Fruit fly (Drosophila melanogaster) whole organism, embryonic: ENCODE measurements around the gene Cyp313a4.

Experiments
- Bgb ChIP-seq: fragments of 200-800 bp; sonication (Bioruptor generic); IDR thresholded peaks from 2 replicates; pipeline ENCODE4 v1.3.6; 2022; ENCODE audit warnings: missing biosample characterization, missing genetic modification characterization; ENCODE audit not compliant: partially characterized antibody
- CG12104 ChIP-seq: fragments of 200-800 bp; sonication (Bioruptor generic); optimal IDR thresholded peaks from 3 replicates; lab custom pipeline; 2016; ENCODE audit warnings: missing biosample characterization, missing genetic modification characterization
- CG12236 ChIP-seq: fragments of 200-800 bp; sonication (Bioruptor generic); optimal IDR thresholded peaks from 2 replicates; lab custom pipeline; 2016; ENCODE audit warnings: missing biosample characterization, missing genetic modification characterization
- CG13894 ChIP-seq: fragments of 200-800 bp; sonication (Bioruptor generic); optimal IDR thresholded peaks from 3 replicates; lab custom pipeline; 2018; ENCODE audit warnings: missing biosample characterization, mild to moderate bottlenecking, missing genetic modification characterization, moderate library complexity
- CG14014 ChIP-seq: fragments of 200-800 bp; sonication (Bioruptor generic); IDR thresholded peaks from 2 replicates; pipeline ENCODE4 v1.3.6; 2022; ENCODE audit warnings: missing biosample characterization, missing genetic modification characterization
- CG15269 ChIP-seq: fragments of 200-800 bp; sonication (Bioruptor generic); optimal IDR thresholded peaks from 2 replicates; lab custom pipeline; 2018; ENCODE audit warnings: missing biosample characterization, mild to moderate bottlenecking, missing genetic modification characterization, moderate library complexity
- CG1529 ChIP-seq: fragments of 200-800 bp; sonication (Bioruptor generic); optimal IDR thresholded peaks from 3 replicates; lab custom pipeline; 2018; ENCODE audit warnings: missing biosample characterization, missing genetic modification characterization
- CG17361 ChIP-seq: fragments of 200-800 bp; sonication (Bioruptor generic); IDR thresholded peaks from 3 replicates; pipeline ENCODE4 v1.3.6; 2022; ENCODE audit warnings: missing biosample characterization, missing genetic modification characterization
- CG2199 ChIP-seq: fragments of 200-800 bp; sonication (Bioruptor generic); IDR thresholded peaks from 3 replicates; pipeline ENCODE4 v1.3.6; 2022; ENCODE audit warnings: missing biosample characterization, missing genetic modification characterization
- CG3163 ChIP-seq: fragments of 200-800 bp; sonication (Bioruptor generic); optimal IDR thresholded peaks from 3 replicates; lab custom pipeline; 2016; ENCODE audit warnings: missing biosample characterization, missing genetic modification characterization
- CG32767 ChIP-seq: fragments of 200-800 bp; sonication (Bioruptor generic); IDR thresholded peaks from 2 replicates; pipeline ENCODE4 v1.3.6; 2022; ENCODE audit warnings: missing biosample characterization, missing genetic modification characterization
- CG32772 ChIP-seq: fragments of 200-800 bp; sonication (Bioruptor generic); IDR thresholded peaks from 2 replicates; pipeline ENCODE4 v1.3.6; 2022; ENCODE audit warnings: missing biosample characterization, missing genetic modification characterization
- CG3407 ChIP-seq: fragments of 200-800 bp; sonication (Bioruptor generic); optimal IDR thresholded peaks from 2 replicates; lab custom pipeline; 2018; ENCODE audit warnings: missing biosample characterization, mild to moderate bottlenecking, missing genetic modification characterization
- CG7745 ChIP-seq: fragments of 200-800 bp; sonication (Bioruptor generic); optimal IDR thresholded peaks from 2 replicates; lab custom pipeline; 2018; ENCODE audit warnings: missing biosample characterization, mild to moderate bottlenecking, missing genetic modification characterization, moderate library complexity
- CG7987 ChIP-seq: fragments of 200-800 bp; sonication (Bioruptor generic); optimal IDR thresholded peaks from 2 replicates; lab custom pipeline; 2018; ENCODE audit warnings: missing biosample characterization, mild to moderate bottlenecking, missing genetic modification characterization, moderate library complexity
- CG8281 ChIP-seq: fragments of 200-800 bp; sonication (Bioruptor generic); optimal IDR thresholded peaks from 2 replicates; lab custom pipeline; 2018; ENCODE audit warnings: missing biosample characterization, mild to moderate bottlenecking, missing genetic modification characterization, moderate library complexity
- CHES-1-like ChIP-seq: fragments of 200-800 bp; sonication (Bioruptor generic); optimal IDR thresholded peaks from 2 replicates; lab custom pipeline; 2016; ENCODE audit warnings: missing biosample characterization, missing genetic modification characterization
- D19A ChIP-seq: fragments of 200-800 bp; optimal IDR thresholded peaks from 3 replicates; lab custom pipeline; 2019; ENCODE audit warnings: missing biosample characterization, mild to moderate bottlenecking, missing genetic modification characterization, moderate library complexity
- Elba2 ChIP-seq: fragments of 200-800 bp; sonication (Bioruptor generic); optimal IDR thresholded peaks from 3 replicates; lab custom pipeline; 2016; ENCODE audit warnings: missing biosample characterization, missing genetic modification characterization
- Gug ChIP-seq: fragments of 200-800 bp; sonication (Bioruptor generic); IDR thresholded peaks from 4 replicates; pipeline ENCODE4 v1.3.6; 2022; ENCODE audit warnings: missing biosample characterization, missing genetic modification characterization
- Hmr ChIP-seq: fragments of 200-800 bp; sonication (Bioruptor generic); optimal IDR thresholded peaks from 3 replicates; lab custom pipeline; 2017; ENCODE audit warnings: mild to moderate bottlenecking, missing biosample characterization, missing genetic modification reagents, missing genetic modification characterization
- Hr78 ChIP-seq, 2 experiments: fragments of 200-800 bp in 1 of 2; fragments of >200 bp in 1 of 2; sonication (Bioruptor generic) in 1 of 2; optimal IDR thresholded peaks; 2 replicates each; lab custom pipeline; 2017 to 2019; ENCODE audit warnings: missing biosample characterization in 2 of 2, missing genetic modification characterization in 2 of 2, mild to moderate bottlenecking in 1 of 2, moderate library complexity in 1 of 2
- Jarid2 ChIP-seq: fragments of 200-800 bp; sonication (Bioruptor generic); optimal IDR thresholded peaks from 3 replicates; lab custom pipeline; 2017; ENCODE audit warnings: mild to moderate bottlenecking, missing biosample characterization, missing genetic modification reagents, missing genetic modification characterization
- Kr ChIP-seq: fragments of 200-800 bp; sonication (Bioruptor generic); optimal IDR thresholded peaks from 2 replicates; lab custom pipeline; 2017; ENCODE audit warnings: missing biosample characterization, mild to moderate bottlenecking, missing genetic modification characterization
- MBD-R2 ChIP-seq: fragments of 200-800 bp; sonication (Bioruptor generic); IDR thresholded peaks from 2 replicates; pipeline ENCODE4 v1.3.6; 2022; ENCODE audit warnings: missing biosample characterization, missing genetic modification characterization
- MTF-1 ChIP-seq: fragments of 200-800 bp; sonication (Bioruptor generic); optimal IDR thresholded peaks from 2 replicates; lab custom pipeline; 2018; ENCODE audit warnings: missing biosample characterization, mild to moderate bottlenecking, missing genetic modification characterization, borderline replicate concordance
- NK7.1 ChIP-seq: fragments of 200-800 bp; sonication (Bioruptor generic); optimal IDR thresholded peaks from 3 replicates; lab custom pipeline; 2016; ENCODE audit warnings: missing biosample characterization, missing genetic modification characterization
- Side ChIP-seq: fragments of 200-800 bp; sonication (Bioruptor generic); optimal IDR thresholded peaks from 2 replicates; lab custom pipeline; 2016; ENCODE audit warnings: missing biosample characterization, missing genetic modification characterization
- Sin3A ChIP-seq: fragments of >200 bp; optimal IDR thresholded peaks from 2 replicates; lab custom pipeline; 2018
- Xrp1 ChIP-seq: fragments of 200-800 bp; sonication (Bioruptor generic); IDR thresholded peaks from 2 replicates; pipeline ENCODE4 v1.3.6; 2022; ENCODE audit warnings: missing biosample characterization, missing genetic modification characterization
- ac ChIP-seq: fragments of 200-800 bp; sonication (Bioruptor generic); optimal IDR thresholded peaks from 3 replicates; lab custom pipeline; 2017; ENCODE audit warnings: missing biosample characterization, mild to moderate bottlenecking, missing genetic modification characterization
- chinmo ChIP-seq: fragments of 200-800 bp; sonication (Bioruptor generic); IDR thresholded peaks from 4 replicates; pipeline ENCODE4 v1.3.6; 2022; ENCODE audit warnings: missing biosample characterization, missing genetic modification characterization; ENCODE audit not compliant: partially characterized antibody
- crp ChIP-seq, 2 experiments: fragments of 200-800 bp; sonication (Bioruptor generic); optimal IDR thresholded peaks; 2 replicates in 1 of 2; 3 replicates in 1 of 2; lab custom pipeline; 2017; ENCODE audit warnings: missing biosample characterization in 2 of 2, missing genetic modification characterization in 2 of 2, mild to moderate bottlenecking in 1 of 2, moderate library complexity in 1 of 2
- dmrt11E ChIP-seq: fragments of 200-800 bp; sonication (Bioruptor generic); optimal IDR thresholded peaks from 3 replicates; lab custom pipeline; 2018; ENCODE audit warnings: missing biosample characterization, mild to moderate bottlenecking, missing genetic modification characterization, moderate library complexity
- ewg ChIP-seq: fragments of 200-800 bp; sonication (Bioruptor generic); optimal IDR thresholded peaks from 3 replicates; lab custom pipeline; 2017; ENCODE audit warnings: mild to moderate bottlenecking, missing biosample characterization, missing genetic modification reagents, missing genetic modification characterization
- exex ChIP-seq: fragments of 200-800 bp; sonication (Bioruptor generic); optimal IDR thresholded peaks from 4 replicates; lab custom pipeline; 2018; ENCODE audit warnings: missing biosample characterization, mild to moderate bottlenecking, missing genetic modification characterization, moderate library complexity
- gcm2 ChIP-seq: fragments of 200-800 bp; sonication (Bioruptor generic); optimal IDR thresholded peaks from 2 replicates; lab custom pipeline; 2016; ENCODE audit warnings: missing biosample characterization, missing genetic modification characterization
- grn ChIP-seq: fragments of 200-800 bp; sonication (Bioruptor generic); optimal IDR thresholded peaks from 3 replicates; lab custom pipeline; 2017; ENCODE audit warnings: missing biosample characterization, missing genetic modification characterization
- h ChIP-seq: fragments of >200 bp; optimal IDR thresholded peaks from 2 replicates; lab custom pipeline; 2017
- luna ChIP-seq: fragments of 200-800 bp; sonication (Bioruptor generic); optimal IDR thresholded peaks from 2 replicates; lab custom pipeline; 2016; ENCODE audit warnings: missing biosample characterization, missing genetic modification characterization
- mld ChIP-seq: fragments of 200-800 bp; sonication (Bioruptor generic); IDR thresholded peaks from 3 replicates; pipeline ENCODE4 v1.3.6; 2022; ENCODE audit warnings: missing biosample characterization, missing genetic modification characterization; ENCODE audit not compliant: partially characterized antibody
- nau ChIP-seq: fragments of 200-800 bp; sonication (Bioruptor generic); optimal IDR thresholded peaks from 3 replicates; lab custom pipeline; 2017; ENCODE audit warnings: missing biosample characterization, mild to moderate bottlenecking, missing genetic modification characterization, missing genetic modification reagents
- oc ChIP-seq: fragments of 200-800 bp; sonication (Bioruptor generic); optimal IDR thresholded peaks from 2 replicates; lab custom pipeline; 2018; ENCODE audit warnings: missing biosample characterization, mild to moderate bottlenecking, missing genetic modification characterization, moderate library complexity
- run ChIP-seq: fragments of 200-800 bp; sonication (Bioruptor generic); optimal IDR thresholded peaks from 3 replicates; lab custom pipeline; 2018; ENCODE audit warnings: missing biosample characterization, mild to moderate bottlenecking, missing genetic modification characterization
- schlank ChIP-seq: fragments of 200-800 bp; sonication (Bioruptor generic); optimal IDR thresholded peaks from 2 replicates; lab custom pipeline; 2018; ENCODE audit warnings: missing biosample characterization, mild to moderate bottlenecking, missing genetic modification characterization
- sd ChIP-seq: fragments of 200-800 bp; sonication (Bioruptor generic); optimal IDR thresholded peaks from 3 replicates; lab custom pipeline; 2018; ENCODE audit warnings: missing biosample characterization, mild to moderate bottlenecking, missing genetic modification characterization, moderate library complexity
- slbo ChIP-seq: fragments of 200-800 bp; sonication (Bioruptor generic); IDR thresholded peaks from 2 replicates; pipeline ENCODE4 v1.3.6; 2022; ENCODE audit warnings: missing biosample characterization, missing genetic modification characterization
- slou ChIP-seq: fragments of 200-800 bp; sonication (Bioruptor generic); optimal IDR thresholded peaks from 3 replicates; lab custom pipeline; 2016; ENCODE audit warnings: missing biosample characterization, missing genetic modification characterization
- so ChIP-seq: fragments of 200-800 bp; sonication (Bioruptor generic); IDR thresholded peaks from 3 replicates; pipeline ENCODE4 v1.3.6; 2022; ENCODE audit warnings: missing biosample characterization, missing genetic modification characterization
- tin ChIP-seq: fragments of 200-800 bp; sonication (Bioruptor generic); optimal IDR thresholded peaks from 3 replicates; lab custom pipeline; 2016; ENCODE audit warnings: missing biosample characterization, missing genetic modification characterization
- unpg ChIP-seq: fragments of 200-800 bp; sonication (Bioruptor generic); optimal IDR thresholded peaks from 3 replicates; lab custom pipeline; 2018; ENCODE audit warnings: missing biosample characterization, mild to moderate bottlenecking, missing genetic modification characterization, moderate library complexity
- zfh1 ChIP-seq: fragments of 200-800 bp; sonication (Bioruptor generic); IDR thresholded peaks from 3 replicates; pipeline ENCODE4 v1.3.6; 2022; ENCODE audit warnings: missing biosample characterization, missing genetic modification characterization
- zfh2 ChIP-seq: fragments of 200-800 bp; sonication (Bioruptor generic); optimal IDR thresholded peaks from 2 replicates; lab custom pipeline; 2016; ENCODE audit warnings: missing biosample characterization, missing genetic modification characterization

Cyp313a4 gene

DNA sequence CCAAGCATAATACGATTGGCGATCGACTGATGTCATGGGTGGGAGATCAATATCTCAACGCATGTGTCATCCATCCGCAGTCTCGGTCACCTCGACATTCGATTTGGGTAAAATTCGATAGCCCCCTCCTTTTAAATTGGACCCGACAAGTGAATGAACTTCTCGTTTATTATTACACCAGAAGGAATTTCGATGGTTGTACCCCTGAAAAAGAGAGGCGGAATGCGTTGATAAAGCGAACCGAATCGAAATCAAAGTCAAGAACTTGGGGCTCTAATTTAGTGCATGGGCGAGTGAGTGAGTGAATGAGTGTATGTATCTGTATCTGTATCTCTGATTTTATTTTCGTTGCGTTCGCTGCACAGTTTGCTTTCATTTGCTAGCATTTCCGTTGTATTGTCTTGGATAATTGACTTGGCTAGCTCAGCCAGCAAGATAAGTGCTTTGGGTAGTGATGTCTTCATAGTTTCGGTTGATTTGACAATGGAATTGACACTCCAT is 20.9 kb upstream of the Cyp313a4 start:
- TF ChIP-seq CG32772 (GFP tag; lab: Robert Waterston, UW) (no peak), zfh1 (no peak), CG3407 (GFP tag; lab: Kevin White, UChicago) (no peak), CG7745 (tag; lab: Kevin White, UChicago) (no peak), unpg (no peak), zfh2 (GFP tag; lab: Kevin White, UChicago) (no peak), luna (no peak), CHES-1-like (no peak), dmrt11E (tag; lab: Kevin White, UChicago) (no peak), gcm2 (GFP tag; lab: Kevin White, UChicago) (no peak), mld (GFP tag; lab: Robert Waterston, UW) (no peak), Bgb (GFP tag; lab: Robert Waterston, UW) (no peak), slbo (GFP tag; lab: Robert Waterston, UW) (no peak), tin (no peak), nau (no peak), chinmo (0 out of 4 replicates have a peak, but pooled peaks have one; percentile 43), CG13894 (tag; lab: Kevin White, UChicago) (no peak), Hr78 (GFP tag; optimal IDR thresholded peaks at IDR 0.05; lab: Kevin White, UChicago) (peak in 1 of 2 experiments; percentile 35), CG12104 (GFP tag; lab: Kevin White, UChicago) (no peak), CG17361 (GFP tag; lab: Robert Waterston, UW) (no peak), ac (no peak), grn (GFP tag; lab: Kevin White, UChicago) (peak; percentile 42), Hmr (GFP tag; lab: Kevin White, UChicago) (no peak), run (no peak), CG3163 (GFP tag; lab: Kevin White, UChicago) (no peak), sd (peak; percentile 94), CG2199 (peak; percentile 82), slou (no peak), MBD-R2 (GFP tag; lab: Robert Waterston, UW) (no peak), CG8281 (no peak), Gug (GFP tag; lab: Robert Waterston, UW) (no peak), CG32767 (GFP tag; lab: Robert Waterston, UW) (peak; percentile 55; the same call in 1 of the 2 replicates)

DNA sequence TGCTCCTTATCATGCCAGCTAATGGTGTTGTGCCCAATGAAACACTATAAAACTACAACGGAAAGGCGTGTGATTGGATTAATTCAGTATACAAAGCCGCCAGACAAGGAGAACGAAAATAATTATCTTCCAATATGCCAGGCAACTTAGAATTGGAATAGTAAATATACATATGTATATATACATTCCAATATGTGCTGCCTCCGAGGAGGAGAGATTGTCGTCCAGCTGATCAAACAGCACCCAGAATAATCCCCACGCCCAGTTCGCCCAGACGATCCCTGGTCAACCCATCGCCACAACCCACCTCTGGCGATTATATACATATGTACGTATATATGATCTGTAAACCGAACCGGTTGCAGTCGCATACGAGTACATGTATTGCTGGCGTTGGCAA is 20.1 kb upstream of the Cyp313a4 start:
- no peak for TF ChIP-seq ewg (GFP tag; lab: Kevin White, UChicago)
- TF ChIP-seq Jarid2 (GFP tag; lab: Kevin White, UChicago) = no peak
- TF ChIP-seq crp (GFP tag; optimal IDR thresholded peaks at IDR 0.05; lab: Kevin White, UChicago) = no peak
- no peak for TF ChIP-seq D19A
- TF ChIP-seq CG7987 (GFP tag; lab: Kevin White, UChicago) = peak; percentile 9
- peak; percentile 27 for TF ChIP-seq dmrt11E (tag; lab: Kevin White, UChicago)
- no peak for TF ChIP-seq Elba2
- TF ChIP-seq CG14014 (GFP tag; lab: Robert Waterston, UW) = no peak
- no peak for TF ChIP-seq NK7.1
- peak; percentile 11 for TF ChIP-seq exex (tag; lab: Kevin White, UChicago)
- no peak for TF ChIP-seq CG15269 (tag; lab: Kevin White, UChicago)
- peak; percentile 15 for TF ChIP-seq Kr (GFP tag; lab: Kevin White, UChicago)
- TF ChIP-seq CG1529 = peak; percentile 35
- peak; percentile 53 for TF ChIP-seq oc (tag; lab: Kevin White, UChicago)
- peak; percentile 46 for TF ChIP-seq Xrp1 (GFP tag; lab: Robert Waterston, UW)
- TF ChIP-seq Side (GFP tag; lab: Kevin White, UChicago) = no peak
- TF ChIP-seq schlank (tag; lab: Kevin White, UChicago) = no peak
- TF ChIP-seq Sin3A (lab: Kevin White, UChicago) = no peak
- TF ChIP-seq h (lab: Kevin White, UChicago) = no peak
- peak; percentile 46 for TF ChIP-seq MTF-1 (GFP tag; lab: Kevin White, UChicago)
- TF ChIP-seq so (GFP tag; lab: Robert Waterston, UW) = no peak
- TF ChIP-seq CG12236 (GFP tag; lab: Kevin White, UChicago) = no peak
